Worm (Caenorhabditis elegans): ENCODE measurements around the gene ida-1.

DNA sequence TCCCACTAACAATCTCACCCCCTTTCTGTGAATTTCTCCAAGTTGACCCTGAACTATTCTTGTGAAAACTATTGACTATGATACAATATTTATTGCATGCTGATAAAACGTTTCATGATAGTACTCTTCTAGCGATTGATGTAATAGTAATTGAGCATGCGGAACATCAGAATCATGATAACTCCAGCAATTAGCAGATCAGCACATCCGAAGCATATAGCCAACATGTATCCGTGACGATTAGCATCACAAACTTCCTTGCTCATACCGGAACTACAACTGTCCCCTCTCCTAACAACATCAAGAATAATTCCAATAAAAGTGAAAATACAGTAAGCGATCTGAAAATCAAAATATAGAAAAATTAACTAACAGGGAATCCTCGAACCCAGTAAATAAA, 25.3 kb upstream of the ida-1 start:
- TF ChIP-seq jun-1 (tag; optimal IDR thresholded peaks at IDR 0.05) (no peak), ama-1 (optimal IDR thresholded peaks at IDR 0.05) (no peak), nhr-23 (tag; optimal IDR thresholded peaks at IDR 0.05) (no peak), unc-62 (GFP tag; optimal IDR thresholded peaks at IDR 0.05) (no peak), elt-1 (tag; optimal IDR thresholded peaks at IDR 0.05) (no peak), nhr-43 (tag; optimal IDR thresholded peaks at IDR 0.05; ENCODE audit: poor library complexity, severe bottlenecking) (no peak)

Data from whole organism, L3 larva.